Worm (Caenorhabditis elegans) whole organism, L2 larva: ENCODE data around the gene nhr-110.

Experiments used
- C34F6.9 ChIP-seq: fragments of 150-350 bp; optimal IDR thresholded peaks from 2 replicates; lab custom pipeline; 2014; ENCODE audit warnings: missing biosample characterization, missing genetic modification characterization
- F13H6.1 ChIP-seq: sonication (generic microtip); optimal IDR thresholded peaks from 2 replicates; lab custom pipeline; 2016; ENCODE audit warnings: missing genetic modification characterization, missing compliant biosample characterization
- alr-1 ChIP-seq: fragments of 150-350 bp; optimal IDR thresholded peaks from 2 replicates; lab custom pipeline; 2014; ENCODE audit warnings: missing biosample characterization, missing genetic modification characterization
- aly-2 ChIP-seq: fragments of 150-350 bp; optimal IDR thresholded peaks from 2 replicates; lab custom pipeline; 2014; ENCODE audit warnings: missing biosample characterization, missing genetic modification characterization
- ama-1 ChIP-seq: fragments of 150-350 bp; optimal IDR thresholded peaks from 2 replicates; lab custom pipeline; 2018; ENCODE audit warnings: inconsistent platforms
- blmp-1 ChIP-seq: sonication (generic microtip); optimal IDR thresholded peaks from 2 replicates; lab custom pipeline; 2017; ENCODE audit warnings: missing genetic modification characterization, mild to moderate bottlenecking, missing compliant biosample characterization, antibody characterized with exemption, moderate library complexity; ENCODE audit not compliant: insufficient read depth
- ceh-16 ChIP-seq: fragments of 150-350 bp; optimal IDR thresholded peaks from 2 replicates; lab custom pipeline; 2014; ENCODE audit warnings: missing biosample characterization, missing genetic modification characterization
- ceh-82 ChIP-seq: fragments of 150-350 bp; optimal IDR thresholded peaks from 2 replicates; lab custom pipeline; 2014; ENCODE audit warnings: missing biosample characterization, missing genetic modification characterization
- crh-2 ChIP-seq: sonication (generic microtip); optimal IDR thresholded peaks from 2 replicates; lab custom pipeline; 2017; ENCODE audit warnings: missing biosample characterization, missing genetic modification characterization
- egl-27 ChIP-seq: sonication (generic microtip); optimal IDR thresholded peaks from 3 replicates; lab custom pipeline; 2017; ENCODE audit warnings: missing biosample characterization, missing genetic modification reagents, missing genetic modification characterization
- lin-11 ChIP-seq: fragments of 150-350 bp; sonication (generic microtip); optimal IDR thresholded peaks from 2 replicates; lab custom pipeline; 2014; ENCODE audit warnings: missing biosample characterization, missing genetic modification characterization, inconsistent platforms, mixed read lengths
- lin-13 ChIP-seq: fragments of 150-350 bp; optimal IDR thresholded peaks from 2 replicates; lab custom pipeline; 2014; ENCODE audit warnings: missing biosample characterization, missing genetic modification reagents, missing genetic modification characterization
- lin-39 ChIP-seq: fragments of 150-350 bp; optimal IDR thresholded peaks from 2 replicates; lab custom pipeline; 2014; ENCODE audit warnings: missing biosample characterization, missing genetic modification reagents, missing genetic modification characterization
- mab-5 ChIP-seq: fragments of 150-350 bp; optimal IDR thresholded peaks from 2 replicates; lab custom pipeline; 2014; ENCODE audit warnings: missing biosample characterization, missing genetic modification characterization
- mbf-1 ChIP-seq: sonication (generic microtip); optimal IDR thresholded peaks from 2 replicates; lab custom pipeline; 2017; ENCODE audit warnings: missing biosample characterization, missing genetic modification characterization
- mdl-1 ChIP-seq, 2 experiments: fragments of 150-350 bp in 1 of 2; sonication (generic microtip) in 1 of 2; optimal IDR thresholded peaks; 2 replicates each; lab custom pipeline; 2017; ENCODE audit warnings: missing biosample characterization in 2 of 2, missing genetic modification characterization in 2 of 2
- nhr-11 ChIP-seq: fragments of 150-350 bp; optimal IDR thresholded peaks from 2 replicates; lab custom pipeline; 2014; ENCODE audit warnings: missing biosample characterization, missing genetic modification characterization
- nhr-12 ChIP-seq: fragments of 150-350 bp; optimal IDR thresholded peaks from 2 replicates; lab custom pipeline; 2014; ENCODE audit warnings: missing biosample characterization, missing genetic modification characterization
- nhr-129 ChIP-seq: fragments of 150-350 bp; optimal IDR thresholded peaks from 2 replicates; lab custom pipeline; 2014; ENCODE audit warnings: missing biosample characterization, missing genetic modification characterization
- nhr-21 ChIP-seq: fragments of 150-350 bp; optimal IDR thresholded peaks from 2 replicates; lab custom pipeline; 2014; ENCODE audit warnings: missing biosample characterization, missing genetic modification characterization
- nhr-23 ChIP-seq: fragments of 150-350 bp; optimal IDR thresholded peaks from 2 replicates; lab custom pipeline; 2014; ENCODE audit warnings: missing biosample characterization, missing genetic modification reagents, missing genetic modification characterization
- nhr-237 ChIP-seq: fragments of 150-350 bp; optimal IDR thresholded peaks from 2 replicates; lab custom pipeline; 2014; ENCODE audit warnings: missing biosample characterization, missing genetic modification characterization
- nhr-6 ChIP-seq: fragments of 150-350 bp; optimal IDR thresholded peaks from 2 replicates; lab custom pipeline; 2014; ENCODE audit warnings: missing biosample characterization, missing genetic modification characterization
- nhr-77 ChIP-seq: fragments of 150-350 bp; optimal IDR thresholded peaks from 2 replicates; lab custom pipeline; 2014; ENCODE audit warnings: missing biosample characterization, missing genetic modification characterization
- peb-1 ChIP-seq: fragments of 150-350 bp; optimal IDR thresholded peaks from 2 replicates; lab custom pipeline; 2014; ENCODE audit warnings: missing biosample characterization, missing genetic modification characterization
- sem-4 ChIP-seq: fragments of 150-350 bp; optimal IDR thresholded peaks from 2 replicates; lab custom pipeline; 2014; ENCODE audit warnings: missing biosample characterization, missing genetic modification reagents, missing genetic modification characterization
- skn-1 ChIP-seq: sonication (generic microtip); optimal IDR thresholded peaks from 2 replicates; lab custom pipeline; 2017; ENCODE audit warnings: missing biosample characterization, missing genetic modification characterization
- sma-3 ChIP-seq: sonication (generic microtip); optimal IDR thresholded peaks from 2 replicates; lab custom pipeline; 2016; ENCODE audit warnings: missing genetic modification reagents, missing genetic modification characterization, missing compliant biosample characterization
- sma-9 ChIP-seq, 2 experiments: fragments of 150-350 bp in 1 of 2; sonication (generic microtip) in 1 of 2; optimal IDR thresholded peaks; 2 replicates each; lab custom pipeline; 2014 to 2016; ENCODE audit warnings: missing genetic modification characterization in 2 of 2, mild to moderate bottlenecking in 1 of 2, missing biosample characterization in 1 of 2, missing compliant biosample characterization in 1 of 2, missing genetic modification reagents in 1 of 2, moderate library complexity in 1 of 2
- snpc-4 ChIP-seq: fragments of 150-350 bp; optimal IDR thresholded peaks from 2 replicates; lab custom pipeline; 2014; ENCODE audit warnings: missing biosample characterization, missing genetic modification characterization
- unc-39 ChIP-seq: fragments of 150-350 bp; optimal IDR thresholded peaks from 2 replicates; lab custom pipeline; 2014; ENCODE audit warnings: missing biosample characterization, missing genetic modification characterization
- unc-55 ChIP-seq: fragments of 150-350 bp; sonication (generic microtip); optimal IDR thresholded peaks from 3 replicates; lab custom pipeline; 2014; ENCODE audit warnings: missing biosample characterization, missing genetic modification reagents, missing genetic modification characterization
- unc-62 ChIP-seq: fragments of 150-350 bp; optimal IDR thresholded peaks from 2 replicates; lab custom pipeline; 2014; ENCODE audit warnings: missing biosample characterization, missing genetic modification reagents, missing genetic modification characterization
- ztf-1 ChIP-seq: fragments of 200-800 bp; sonication (Bioruptor generic); conservative IDR thresholded peaks from 2 replicates; pipeline ENCODE4 v1.3.6; 2022; ENCODE audit warnings: missing genetic modification characterization, missing compliant biosample characterization

Gene nhr-110

ce11 chrV:1624340-1624739 lies at the start of gene nhr-110:
Gene nhr-110, minus strand, starts transcription at chrV:1624440.
- TF ChIP-seq sma-9 (GFP tag; optimal IDR thresholded peaks at IDR 0.05; lab: Kevin White, UChicago), result no peak
- TF ChIP-seq sma-9 (tag; optimal IDR thresholded peaks at IDR 0.05; lab: Kevin White, UChicago), result no peak
- TF ChIP-seq sem-4 (tag; lab: Kevin White, UChicago), result no peak
- TF ChIP-seq sma-3 (GFP tag; lab: Kevin White, UChicago), result no peak
- TF ChIP-seq ztf-1 (GFP tag; lab: Robert Waterston, UW), result no peak
- TF ChIP-seq ceh-16 (tag; lab: Kevin White, UChicago), result no peak
- no peak for TF ChIP-seq unc-62 (GFP tag; lab: Kevin White, UChicago)
- no peak for TF ChIP-seq skn-1 (tag; lab: Kevin White, UChicago)
- no peak for TF ChIP-seq unc-39
- no peak for TF ChIP-seq nhr-129 (tag; lab: Kevin White, UChicago)
- TF ChIP-seq C34F6.9 (tag; lab: Kevin White, UChicago), result no peak
- no peak for TF ChIP-seq nhr-21 (tag; lab: Kevin White, UChicago)

ce11 chrV:1668216-1668615 lies 44.0 kb upstream of the nhr-110 start, which contains the start of gene irld-42:
Gene irld-42, plus strand, starts transcription at chrV:1668516.
- TF ChIP-seq alr-1 (no peak), F13H6.1 (tag; lab: Kevin White, UChicago) (no peak), mbf-1 (tag; lab: Kevin White, UChicago) (no peak), C34F6.9 (tag; lab: Kevin White, UChicago) (no peak), sma-9 (GFP tag; optimal IDR thresholded peaks at IDR 0.05; lab: Kevin White, UChicago) (no peak), sma-9 (tag; optimal IDR thresholded peaks at IDR 0.05; lab: Kevin White, UChicago) (no peak)

- TF ChIP-seq nhr-6 (tag; lab: Kevin White, UChicago) (no peak), unc-55 (GFP tag; lab: Kevin White, UChicago) (no peak), nhr-77 (tag; lab: Kevin White, UChicago) (no peak), nhr-12 (tag; lab: Kevin White, UChicago) (no peak), mdl-1 (tag; optimal IDR thresholded peaks at IDR 0.05; lab: Kevin White, UChicago) (no peak), nhr-21 (tag; lab: Kevin White, UChicago) (no peak), crh-2 (tag; lab: Kevin White, UChicago) (no peak), unc-62 (GFP tag; lab: Kevin White, UChicago) (no peak), ceh-82 (no peak), lin-13 (GFP tag; lab: Kevin White, UChicago) (no peak), snpc-4 (tag; lab: Kevin White, UChicago) (no peak), alr-1 (no peak), peb-1 (tag; lab: Kevin White, UChicago) (no peak), sma-3 (GFP tag; lab: Kevin White, UChicago) (no peak), aly-2 (no peak), egl-27 (tag; lab: Kevin White, UChicago) (no peak), lin-39 (tag; lab: Kevin White, UChicago) (no peak), unc-39 (no peak), nhr-237 (no peak)
Observed at ce11 chrV:1666904-1667303, 42.7 kb upstream of the nhr-110 start, which contains the start of gene K04F1.8. Gene K04F1.8, plus strand, starts transcription at chrV:1667204.

DNA sequence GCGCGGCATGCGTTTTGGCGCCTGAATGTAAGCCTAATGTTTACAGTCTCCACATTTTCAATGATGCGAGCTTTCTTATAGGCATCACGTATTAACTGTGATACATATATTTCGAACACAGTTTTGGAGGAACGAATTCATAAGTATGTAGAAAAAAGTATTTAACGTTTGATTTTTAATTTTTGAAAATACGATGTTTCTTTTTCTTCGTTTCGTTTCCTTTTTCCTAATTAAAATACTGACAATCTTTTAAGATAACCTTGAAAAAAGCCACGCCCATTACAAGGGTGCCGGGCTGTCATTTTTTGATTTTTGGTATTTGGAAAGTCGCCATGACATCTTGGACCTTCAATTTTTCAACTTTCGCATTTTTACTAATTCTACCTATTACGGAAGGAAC lies 40.7 kb upstream of the nhr-110 start, which contains the start of gene K04F1.9:
K04F1.9 (plus strand) TSS at position 301 of the 400 bp plus-strand sequence.
- no peak for TF ChIP-seq nhr-11
- TF ChIP-seq sma-9 (GFP tag; optimal IDR thresholded peaks at IDR 0.05; lab: Kevin White, UChicago), result no peak
- TF ChIP-seq sma-9 (tag; optimal IDR thresholded peaks at IDR 0.05; lab: Kevin White, UChicago), result no peak
- no peak for TF ChIP-seq crh-2 (tag; lab: Kevin White, UChicago)

ce11 chrV:1662270-1662669 lies 38.0 kb upstream of the nhr-110 start, which contains the start of gene irld-40:
Gene irld-40, plus strand, starts transcription at chrV:1662570.
- TF ChIP-seq nhr-23 (tag; lab: Kevin White, UChicago) (no peak), nhr-6 (tag; lab: Kevin White, UChicago) (no peak), mbf-1 (tag; lab: Kevin White, UChicago) (no peak), unc-39 (no peak), nhr-237 (no peak), lin-39 (tag; lab: Kevin White, UChicago) (no peak), ceh-16 (tag; lab: Kevin White, UChicago) (no peak), snpc-4 (tag; lab: Kevin White, UChicago) (no peak), mdl-1 (tag; optimal IDR thresholded peaks at IDR 0.05; lab: Kevin White, UChicago) (no peak), lin-11 (no peak), mab-5 (tag; lab: Kevin White, UChicago) (no peak), alr-1 (no peak), blmp-1 (no peak), sem-4 (tag; lab: Kevin White, UChicago) (no peak), ama-1 (lab: Kevin White, UChicago) (no peak)
